Worm (Caenorhabditis elegans) whole organism, L4/young adult: ENCODE measurements around the gene rpl-36.

Source experiments
- W03F9.2 ChIP-seq: fragments of 150-350 bp; optimal IDR thresholded peaks from 2 replicates; lab custom pipeline; 2014; ENCODE audit warnings: missing biosample characterization, missing genetic modification characterization
- dao-5 ChIP-seq: sonication (generic microtip); optimal IDR thresholded peaks from 2 replicates; lab custom pipeline; 2016; ENCODE audit warnings: missing genotype, missing genetic modification characterization, moderate library complexity, missing compliant biosample characterization
- him-1 ChIP-seq: sonication (generic microtip); optimal IDR thresholded peaks from 2 replicates; lab custom pipeline; 2016; ENCODE audit warnings: missing genotype, missing genetic modification reagents, missing genetic modification characterization, missing compliant biosample characterization

DNA sequence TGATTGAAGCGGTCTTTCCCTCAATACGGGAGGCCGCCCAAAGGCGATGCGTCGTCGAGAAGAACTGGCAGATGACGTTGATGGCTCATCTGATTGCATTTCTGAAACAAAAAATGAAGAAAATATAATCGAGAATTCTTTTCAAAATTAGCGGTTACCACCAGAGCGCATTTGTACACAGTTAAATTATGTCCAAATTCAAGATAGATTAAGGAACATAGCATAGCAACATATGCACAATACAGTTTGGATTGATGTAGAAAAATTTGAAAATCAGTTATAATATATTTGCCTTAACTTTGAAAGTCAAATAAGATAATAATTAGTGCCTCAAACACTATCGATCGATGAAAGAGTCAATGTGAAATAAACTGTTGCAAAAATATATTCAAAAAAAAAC lies 49.6 kb downstream of the rpl-36 start, which contains the start of gene R151.8:
- no peak for TF ChIP-seq him-1 (tag; lab: Kevin White, UChicago)
- TF ChIP-seq dao-5 (tag; lab: Kevin White, UChicago), result no peak
- TF ChIP-seq W03F9.2 (tag; lab: Kevin White, UChicago), result no peak
